Fruit fly (Drosophila melanogaster): ENCODE results near the gene ScsbetaG.

The ScsbetaG gene

dm6 chr3L:5511959-5512358, 51.5 kb downstream of the ScsbetaG start (continued):
- TF ChIP-seq CG8388 (GFP tag; optimal IDR thresholded peaks at IDR 0.05): peak; percentile 82
- TF ChIP-seq CG31365 (tag; optimal IDR thresholded peaks at IDR 0.05): peak; percentile 83
- peak; percentile 91 for TF ChIP-seq disco-r (GFP tag; optimal IDR thresholded peaks at IDR 0.05)
- peak; percentile 68 for TF ChIP-seq Atf-2 (GFP tag; optimal IDR thresholded peaks at IDR 0.05)
- TF ChIP-seq CG15269 (tag; optimal IDR thresholded peaks at IDR 0.05): peak; percentile 83
- TF ChIP-seq grn (GFP tag; optimal IDR thresholded peaks at IDR 0.05): peak; percentile 83
- TF ChIP-seq chinmo (GFP tag; IDR thresholded peaks at IDR 0.05; ENCODE audit: partially characterized antibody): peak; percentile 77; the same call in 1 of the 4 replicates
- peak; percentile 18 for TF ChIP-seq dmrt11E (tag; optimal IDR thresholded peaks at IDR 0.05)
- no peak for TF ChIP-seq kay (GFP tag; optimal IDR thresholded peaks at IDR 0.05)
- TF ChIP-seq CG11247 (GFP tag; IDR thresholded peaks at IDR 0.05): peak; percentile 86
- peak; percentile 82 for TF ChIP-seq CG14441 (GFP tag; IDR thresholded peaks at IDR 0.05)
- TF ChIP-seq CG13296 (GFP tag; optimal IDR thresholded peaks at IDR 0.05): peak; percentile 85
- peak; percentile 87 for TF ChIP-seq CG18764 (GFP tag; optimal IDR thresholded peaks at IDR 0.05)
- TF ChIP-seq CG4424 (GFP tag; optimal IDR thresholded peaks at IDR 0.05): peak; percentile 86
- TF ChIP-seq Ssrp (tag; optimal IDR thresholded peaks at IDR 0.05): no peak
- TF ChIP-seq CG30020 (tag; optimal IDR thresholded peaks at IDR 0.05): no peak
- peak; percentile 67 for TF ChIP-seq CG14965 (GFP tag; optimal IDR thresholded peaks at IDR 0.05; ENCODE audit: borderline replicate concordance)
- TF ChIP-seq nerfin-2 (GFP tag; IDR thresholded peaks at IDR 0.05; ENCODE audit: partially characterized antibody): no peak
- peak; percentile 65 for TF ChIP-seq Myb (GFP tag; optimal IDR thresholded peaks at IDR 0.05)
- TF ChIP-seq ash1 (GFP tag; optimal IDR thresholded peaks at IDR 0.05): peak; percentile 80
- peak; percentile 83; the same call in 2 of the 3 replicates for TF ChIP-seq CG6175 (GFP tag; IDR thresholded peaks at IDR 0.05)
- TF ChIP-seq CG17361 (GFP tag; IDR thresholded peaks at IDR 0.05): no peak; the same call in 2 of the 3 replicates
- TF ChIP-seq H2.0 (GFP tag; IDR thresholded peaks at IDR 0.05): peak; percentile 61; the same call in 1 of the 2 replicates
- no peak for TF ChIP-seq abd-A (tag; optimal IDR thresholded peaks at IDR 0.05)
- peak; percentile 66 for TF ChIP-seq CG9437 (GFP tag; optimal IDR thresholded peaks at IDR 0.05)
- peak; percentile 51; the same call in 1 of the 2 replicates for TF ChIP-seq CG16779 (GFP tag; IDR thresholded peaks at IDR 0.05)
- peak; percentile 82 for TF ChIP-seq NFAT (GFP tag; IDR thresholded peaks at IDR 0.05)
- no peak for TF ChIP-seq zen (tag; optimal IDR thresholded peaks at IDR 0.05)
- no peak for TF ChIP-seq CG7963 (GFP tag; IDR thresholded peaks at IDR 0.05; ENCODE audit: partially characterized antibody)
- peak; percentile 91 for TF ChIP-seq CG4854 (GFP tag; optimal IDR thresholded peaks at IDR 0.05)
- no peak for TF ChIP-seq Sin3A (optimal IDR thresholded peaks at IDR 0.05)
- TF ChIP-seq eyg (GFP tag; optimal IDR thresholded peaks at IDR 0.05): peak; percentile 92
- peak; percentile 75 for TF ChIP-seq TFAM (GFP tag; optimal IDR thresholded peaks at IDR 0.05)
- TF ChIP-seq CG6765 (GFP tag; optimal IDR thresholded peaks at IDR 0.05): peak; percentile 96
- TF ChIP-seq slou (GFP tag; optimal IDR thresholded peaks at IDR 0.05): peak; percentile 76
- peak; percentile 35 for TF ChIP-seq psq (GFP tag; optimal IDR thresholded peaks at IDR 0.05)
- TF ChIP-seq CG11695 (GFP tag; IDR thresholded peaks at IDR 0.05): peak; percentile 63; the same call in 1 of the 3 replicates
- TF ChIP-seq CG11085 (GFP tag; IDR thresholded peaks at IDR 0.05): peak; percentile 83; the same call in 1 of the 2 replicates
- peak; percentile 82 for TF ChIP-seq CG5245 (GFP tag; optimal IDR thresholded peaks at IDR 0.05)
- TF ChIP-seq da (GFP tag; optimal IDR thresholded peaks at IDR 0.05): peak; percentile 83
- peak; percentile 58 for TF ChIP-seq CG10321 (GFP tag; IDR thresholded peaks at IDR 0.05)
- TF ChIP-seq CG12391 (tag; optimal IDR thresholded peaks at IDR 0.05): peak; percentile 85
- peak; percentile 64 for TF ChIP-seq CG10462 (GFP tag; optimal IDR thresholded peaks at IDR 0.05)
- peak; percentile 79 for TF ChIP-seq CG1792 (GFP tag; optimal IDR thresholded peaks at IDR 0.05)
- no peak for TF ChIP-seq sd (tag; optimal IDR thresholded peaks at IDR 0.05)
- no peak for TF ChIP-seq CG6254 (GFP tag; optimal IDR thresholded peaks at IDR 0.05)
- no peak for TF ChIP-seq Doc2 (GFP tag; IDR thresholded peaks at IDR 0.05)
- peak; percentile 83 for TF ChIP-seq CG31441 (GFP tag; IDR thresholded peaks at IDR 0.05)
- no peak; the same call in 1 of the 2 replicates for TF ChIP-seq Dref (GFP tag; IDR thresholded peaks at IDR 0.05)
- TF ChIP-seq CG13123 (GFP tag; optimal IDR thresholded peaks at IDR 0.05): peak; percentile 75
- peak; percentile 73 for TF ChIP-seq CG3995 (GFP tag; optimal IDR thresholded peaks at IDR 0.05)

All from whole organism, embryonic.